Worm (Caenorhabditis elegans) whole organism, L1 larva: Measurements from ENCODE around the gene ptr-24.

Experiments
- C04F5.9 ChIP-seq: sonication (generic microtip); optimal IDR thresholded peaks from 2 replicates; lab custom pipeline; 2016; ENCODE audit warnings: missing genetic modification characterization, missing compliant biosample characterization
- C16A3.4 ChIP-seq: fragments of 150-350 bp; optimal IDR thresholded peaks from 2 replicates; lab custom pipeline; 2014; ENCODE audit warnings: missing biosample characterization, missing genetic modification characterization
- F16B12.6 ChIP-seq: fragments of 150-350 bp; optimal IDR thresholded peaks from 2 replicates; lab custom pipeline; 2014; ENCODE audit warnings: missing biosample characterization, missing genetic modification characterization
- Y116A8C.19 ChIP-seq: sonication (generic microtip); optimal IDR thresholded peaks from 2 replicates; lab custom pipeline; 2016; ENCODE audit warnings: missing compliant biosample characterization, missing genetic modification characterization, borderline replicate concordance
- alr-1 ChIP-seq: fragments of 200-800 bp; sonication (Bioruptor generic); optimal IDR thresholded peaks from 2 replicates; lab custom pipeline; 2018; ENCODE audit warnings: borderline replicate concordance, mild to moderate bottlenecking, missing genetic modification characterization, missing compliant biosample characterization
- aly-2 ChIP-seq: fragments of 150-350 bp; optimal IDR thresholded peaks from 2 replicates; lab custom pipeline; 2014; ENCODE audit warnings: missing biosample characterization, missing genetic modification characterization
- blmp-1 ChIP-seq: fragments of 150-350 bp; optimal IDR thresholded peaks from 2 replicates; lab custom pipeline; 2014; ENCODE audit warnings: missing biosample characterization, missing genetic modification characterization
- ceh-63 ChIP-seq: fragments of 200-800 bp; sonication (Bioruptor generic); optimal IDR thresholded peaks from 2 replicates; lab custom pipeline; 2018; ENCODE audit warnings: mild to moderate bottlenecking, missing genetic modification characterization, missing compliant biosample characterization
- ceh-8 ChIP-seq: fragments of 200-800 bp; sonication (Bioruptor generic); optimal IDR thresholded peaks from 2 replicates; lab custom pipeline; 2018; ENCODE audit warnings: mild to moderate bottlenecking, missing genetic modification characterization, moderate library complexity, missing compliant biosample characterization
- ceh-88 ChIP-seq: fragments of 200-800 bp; sonication (Bioruptor generic); IDR thresholded peaks from 2 replicates; pipeline ENCODE4 v1.3.6; 2022; ENCODE audit warnings: missing genetic modification characterization, missing compliant biosample characterization
- ceh-90 ChIP-seq: sonication (generic microtip); optimal IDR thresholded peaks from 2 replicates; lab custom pipeline; 2016; ENCODE audit warnings: missing genetic modification characterization, missing compliant biosample characterization
- ces-1 ChIP-seq: fragments of 150-350 bp; optimal IDR thresholded peaks from 2 replicates; lab custom pipeline; 2014; ENCODE audit warnings: missing biosample characterization, missing genetic modification reagents, missing genetic modification characterization
- efl-3 ChIP-seq: fragments of 200-800 bp; sonication (Bioruptor generic); optimal IDR thresholded peaks from 2 replicates; lab custom pipeline; 2018; ENCODE audit warnings: mild to moderate bottlenecking, missing genetic modification characterization, missing compliant biosample characterization
- egl-13 ChIP-seq: sonication (generic microtip); optimal IDR thresholded peaks from 2 replicates; lab custom pipeline; 2016; ENCODE audit warnings: missing genotype, missing genetic modification reagents, missing genetic modification characterization, missing compliant biosample characterization
- elt-2 ChIP-seq: sonication (generic microtip); optimal IDR thresholded peaks from 2 replicates; lab custom pipeline; 2016; ENCODE audit warnings: missing genetic modification characterization, mild to moderate bottlenecking, inconsistent platforms, missing compliant biosample characterization, missing genetic modification reagents
- fkh-10 ChIP-seq: sonication (generic microtip); optimal IDR thresholded peaks from 2 replicates; lab custom pipeline; 2017; ENCODE audit warnings: missing biosample characterization, missing genetic modification reagents, missing genetic modification characterization
- irx-1 ChIP-seq: sonication (generic microtip); optimal IDR thresholded peaks from 2 replicates; lab custom pipeline; 2016; ENCODE audit warnings: missing genetic modification characterization, missing compliant biosample characterization
- lin-14 ChIP-seq: fragments of 200-800 bp; sonication (Bioruptor generic); optimal IDR thresholded peaks from 2 replicates; lab custom pipeline; 2018; ENCODE audit warnings: mild to moderate bottlenecking, missing genetic modification characterization, moderate library complexity, missing compliant biosample characterization
- lin-35 ChIP-seq, 2 experiments: fragments of 150-350 bp; optimal IDR thresholded peaks; 2 replicates each; lab custom pipeline; 2014; ENCODE audit warnings: missing biosample characterization in 2 of 2, missing genetic modification characterization in 2 of 2, missing genetic modification reagents in 2 of 2
- lin-39 ChIP-seq: fragments of 150-350 bp; optimal IDR thresholded peaks from 2 replicates; lab custom pipeline; 2014; ENCODE audit warnings: missing biosample characterization, missing genetic modification reagents, missing genetic modification characterization
- lsy-2 ChIP-seq, 2 experiments: fragments of 150-350 bp; optimal IDR thresholded peaks; 2 replicates each; lab custom pipeline; 2014; ENCODE audit warnings: missing biosample characterization in 2 of 2, missing genetic modification characterization in 2 of 2
- mab-9 ChIP-seq: fragments of 200-800 bp; sonication (Bioruptor generic); IDR thresholded peaks from 2 replicates; pipeline ENCODE4 v1.3.6; 2022; ENCODE audit warnings: missing genetic modification reagents, missing genetic modification characterization, missing compliant biosample characterization
- mef-2 ChIP-seq: fragments of 150-350 bp; optimal IDR thresholded peaks from 2 replicates; lab custom pipeline; 2014; ENCODE audit warnings: missing biosample characterization, missing genetic modification characterization
- nhr-11 ChIP-seq: fragments of 150-350 bp; optimal IDR thresholded peaks from 2 replicates; lab custom pipeline; 2014; ENCODE audit warnings: missing biosample characterization, missing genetic modification characterization
- nhr-12 ChIP-seq: sonication (generic microtip); optimal IDR thresholded peaks from 2 replicates; lab custom pipeline; 2017; ENCODE audit warnings: missing biosample characterization, missing genetic modification characterization
- nhr-19 ChIP-seq: fragments of 200-800 bp; sonication (Bioruptor generic); conservative IDR thresholded peaks from 2 replicates; pipeline ENCODE4 v1.3.6; 2022; ENCODE audit warnings: missing genetic modification characterization, missing compliant biosample characterization
- nhr-20 ChIP-seq: sonication (generic microtip); optimal IDR thresholded peaks from 2 replicates; lab custom pipeline; 2016; ENCODE audit warnings: mild to moderate bottlenecking, missing genetic modification characterization, missing compliant biosample characterization
- nhr-28 ChIP-seq: fragments of 150-350 bp; optimal IDR thresholded peaks from 2 replicates; lab custom pipeline; 2014; ENCODE audit warnings: missing biosample characterization, missing genetic modification characterization
- nhr-47 ChIP-seq: sonication (generic microtip); optimal IDR thresholded peaks from 2 replicates; lab custom pipeline; 2016; ENCODE audit warnings: mild to moderate bottlenecking, missing genetic modification characterization, moderate library complexity, missing compliant biosample characterization
- nhr-71 ChIP-seq: sonication (generic microtip); optimal IDR thresholded peaks from 2 replicates; lab custom pipeline; 2016; ENCODE audit warnings: mild to moderate bottlenecking, missing genetic modification characterization, moderate library complexity, missing compliant biosample characterization
- nhr-76 ChIP-seq: sonication (generic microtip); optimal IDR thresholded peaks from 2 replicates; lab custom pipeline; 2017; ENCODE audit warnings: missing biosample characterization, missing genetic modification characterization
- nhr-77 ChIP-seq: fragments of 150-350 bp; optimal IDR thresholded peaks from 2 replicates; lab custom pipeline; 2014; ENCODE audit warnings: missing biosample characterization, missing genetic modification characterization
- nhr-84 ChIP-seq: sonication (generic microtip); optimal IDR thresholded peaks from 2 replicates; lab custom pipeline; 2017; ENCODE audit warnings: missing biosample characterization, missing genetic modification characterization
- nhr-85 ChIP-seq: sonication (generic microtip); peaks from one replicate; lab custom pipeline; 2016; ENCODE audit warnings: missing genetic modification characterization, inconsistent platforms, missing compliant biosample characterization
- nhr-90 ChIP-seq: sonication (generic microtip); optimal IDR thresholded peaks from 2 replicates; lab custom pipeline; 2016; ENCODE audit warnings: mild to moderate bottlenecking, missing genetic modification characterization, missing compliant biosample characterization; ENCODE audit not compliant: poor library complexity
- pag-3 ChIP-seq: sonication (generic microtip); optimal IDR thresholded peaks from 2 replicates; lab custom pipeline; 2017; ENCODE audit warnings: missing genetic modification characterization, mild to moderate bottlenecking, missing compliant biosample characterization, antibody characterized with exemption, borderline replicate concordance; ENCODE audit not compliant: insufficient read depth
- pqm-1 ChIP-seq: sonication (generic microtip); optimal IDR thresholded peaks from 3 replicates; lab custom pipeline; 2017; ENCODE audit warnings: missing biosample characterization, missing genetic modification characterization
- rnt-1 ChIP-seq: sonication (generic microtip); optimal IDR thresholded peaks from 2 replicates; lab custom pipeline; 2016; ENCODE audit warnings: mild to moderate bottlenecking, missing genetic modification characterization, moderate library complexity, missing compliant biosample characterization
- snu-23 ChIP-seq: sonication (generic microtip); optimal IDR thresholded peaks from 2 replicates; lab custom pipeline; 2016; ENCODE audit warnings: missing genetic modification characterization, missing compliant biosample characterization
- sup-37 ChIP-seq: fragments of 200-800 bp; sonication (Bioruptor generic); optimal IDR thresholded peaks from 2 replicates; lab custom pipeline; 2018; ENCODE audit warnings: mild to moderate bottlenecking, missing genetic modification characterization, missing compliant biosample characterization
- tbx-2 ChIP-seq: sonication (generic microtip); optimal IDR thresholded peaks from 2 replicates; lab custom pipeline; 2016; ENCODE audit warnings: missing genetic modification characterization, missing compliant biosample characterization
- tlp-1 ChIP-seq: fragments of 150-350 bp; optimal IDR thresholded peaks from 2 replicates; lab custom pipeline; 2014; ENCODE audit warnings: missing biosample characterization, missing genetic modification characterization
- unc-30 ChIP-seq: sonication (generic microtip); optimal IDR thresholded peaks from 2 replicates; lab custom pipeline; 2017; ENCODE audit warnings: missing biosample characterization, missing genetic modification characterization
- unc-62 ChIP-seq: fragments of 150-350 bp; optimal IDR thresholded peaks from 2 replicates; lab custom pipeline; 2014; ENCODE audit warnings: missing biosample characterization, missing genetic modification reagents, missing genetic modification characterization
- unc-98 ChIP-seq: fragments of 200-800 bp; sonication (Bioruptor generic); IDR thresholded peaks from 2 replicates; pipeline ENCODE4 v1.3.6; 2022; ENCODE audit warnings: missing genetic modification characterization, missing compliant biosample characterization
- vab-15 ChIP-seq: sonication (generic microtip); optimal IDR thresholded peaks from 2 replicates; lab custom pipeline; 2017; ENCODE audit warnings: missing genotype, mild to moderate bottlenecking, missing genetic modification characterization, missing compliant biosample characterization
- zip-4 ChIP-seq: fragments of 200-800 bp; sonication (Bioruptor generic); optimal IDR thresholded peaks from 2 replicates; lab custom pipeline; 2018; ENCODE audit warnings: mild to moderate bottlenecking, missing genetic modification characterization, moderate library complexity, missing compliant biosample characterization
- ztf-11 ChIP-seq, 2 experiments: sonication (generic microtip); optimal IDR thresholded peaks; 2 replicates each; lab custom pipeline; 2016 to 2017; ENCODE audit warnings: missing genetic modification characterization in 2 of 2, missing biosample characterization in 1 of 2, missing compliant biosample characterization in 1 of 2

The ptr-24 gene

ce11 chrX:13325039-13325438, 12.8 kb upstream of the ptr-24 start:
- TF ChIP-seq lin-35 (GFP tag; optimal IDR thresholded peaks at IDR 0.05; lab: Kevin White, UChicago) (no peak), ceh-63 (no peak), blmp-1 (tag; lab: Kevin White, UChicago) (peak; percentile 56), nhr-71 (peak; percentile 1)

DNA sequence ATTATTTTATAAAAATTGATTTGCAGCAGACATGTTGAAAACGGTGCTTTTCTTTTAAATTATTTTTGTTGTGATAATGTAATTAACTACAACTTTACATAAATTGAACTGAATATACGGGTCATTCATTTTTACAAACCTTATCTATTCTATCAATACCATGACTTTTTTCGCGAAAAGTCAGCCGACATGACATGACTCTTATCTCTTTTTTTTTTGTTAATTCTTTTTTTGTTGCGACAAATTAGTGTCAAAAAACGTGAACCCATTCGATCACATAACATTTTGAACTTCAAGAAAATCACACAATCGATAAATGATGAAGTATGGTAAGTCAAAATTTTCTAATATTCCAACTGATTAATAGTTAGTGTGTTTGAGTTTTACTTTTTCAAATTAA, 9.8 kb upstream of the ptr-24 start, which contains the start of gene sir-2.2:
TSS of gene sir-2.2 (plus strand) at position 34 of the 400 bp plus-strand sequence.
- TF ChIP-seq egl-13, result no peak
- peak; percentile 40 for TF ChIP-seq nhr-71
- TF ChIP-seq zip-4 (GFP tag; lab: Kevin White, UChicago), result no peak
- TF ChIP-seq irx-1 (tag; lab: Kevin White, UChicago), result no peak
- no peak for TF ChIP-seq mef-2
- TF ChIP-seq nhr-28 (tag; lab: Kevin White, UChicago), result no peak
- no peak for TF ChIP-seq snu-23 (GFP tag; lab: Kevin White, UChicago)
- no peak for TF ChIP-seq ceh-63
- peak; percentile 9 for TF ChIP-seq blmp-1 (tag; lab: Kevin White, UChicago)
- TF ChIP-seq nhr-47 (tag; lab: Kevin White, UChicago), result no peak
- peak; percentile 58 for TF ChIP-seq nhr-85 (tag; lab: Kevin White, UChicago)
- TF ChIP-seq sup-37 (GFP tag; lab: Kevin White, UChicago), result no peak
- no peak for TF ChIP-seq ztf-11 (tag; optimal IDR thresholded peaks at IDR 0.05; lab: Kevin White, UChicago)
- no peak for TF ChIP-seq nhr-77
- peak; percentile 21 for TF ChIP-seq lin-14 (GFP tag; lab: Kevin White, UChicago)
- TF ChIP-seq nhr-12 (tag; lab: Kevin White, UChicago), result no peak
- TF ChIP-seq efl-3, result no peak
- TF ChIP-seq Y116A8C.19 (tag; lab: Kevin White, UChicago), result no peak
- TF ChIP-seq tlp-1 (tag; lab: Kevin White, UChicago), result no peak
- TF ChIP-seq ces-1 (GFP tag; lab: Kevin White, UChicago), result no peak
- TF ChIP-seq nhr-11 (tag; lab: Kevin White, UChicago), result no peak
- no peak for TF ChIP-seq fkh-10 (GFP tag; lab: Kevin White, UChicago)
- no peak for TF ChIP-seq F16B12.6
- TF ChIP-seq mab-9 (GFP tag; lab: Robert Waterston, UW), result no peak
- TF ChIP-seq vab-15 (tag; lab: Kevin White, UChicago), result no peak
- TF ChIP-seq elt-2 (tag; lab: Kevin White, UChicago), result peak; percentile 57
- TF ChIP-seq lin-35 (GFP tag; optimal IDR thresholded peaks at IDR 0.05; lab: Kevin White, UChicago), result peak in 1 of 2 experiments; percentile 28
- TF ChIP-seq nhr-90, result peak; percentile 32
- TF ChIP-seq ceh-88 (GFP tag; lab: Robert Waterston, UW), result no peak
- TF ChIP-seq ceh-8, result no peak
- TF ChIP-seq nhr-20 (tag; lab: Kevin White, UChicago), result peak; percentile 51

DNA sequence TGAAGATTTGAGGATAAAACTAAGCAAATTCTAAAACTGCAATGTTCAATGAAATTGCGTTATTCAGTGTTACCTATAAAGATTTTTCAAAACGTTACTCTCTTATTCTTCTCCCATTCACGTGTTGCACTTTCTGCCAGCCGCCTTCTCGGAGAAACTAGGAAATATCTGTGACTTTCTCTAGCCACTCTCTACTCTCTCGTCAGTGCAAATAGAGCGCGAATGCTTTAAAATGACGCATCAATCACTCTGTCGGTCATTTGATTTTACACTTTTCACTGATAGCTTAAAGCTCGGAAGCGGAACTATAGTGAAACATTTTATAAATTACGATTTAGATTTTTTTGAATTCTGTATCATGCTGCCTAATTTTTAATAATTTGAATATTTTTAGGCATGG, 9.0 kb upstream of the ptr-24 start:
- TF ChIP-seq C04F5.9 (tag; lab: Kevin White, UChicago) (no peak), F16B12.6 (no peak), unc-98 (GFP tag; lab: Robert Waterston, UW) (0 out of 2 replicates have a peak, but pooled peaks have one; percentile 4), nhr-12 (tag; lab: Kevin White, UChicago) (no peak), Y116A8C.19 (tag; lab: Kevin White, UChicago) (no peak), ces-1 (GFP tag; lab: Kevin White, UChicago) (no peak), nhr-47 (tag; lab: Kevin White, UChicago) (peak; percentile 75), nhr-76 (tag; lab: Kevin White, UChicago) (no peak), lin-14 (GFP tag; lab: Kevin White, UChicago) (peak; percentile 96), alr-1 (tag; lab: Kevin White, UChicago) (no peak), pag-3 (tag; lab: Kevin White, UChicago) (peak; percentile 93), nhr-84 (tag; lab: Kevin White, UChicago) (no peak), nhr-90 (peak; percentile 51), mab-9 (GFP tag; lab: Robert Waterston, UW) (no peak), pqm-1 (tag; lab: Kevin White, UChicago) (no peak), nhr-71 (peak; percentile 96), nhr-19 (GFP tag; lab: Robert Waterston, UW) (peak; percentile 89), tbx-2 (tag; lab: Kevin White, UChicago) (peak; percentile 83), C16A3.4 (peak; percentile 88), nhr-11 (tag; lab: Kevin White, UChicago) (no peak), lsy-2 (tag; optimal IDR thresholded peaks at IDR 0.05; lab: Kevin White, UChicago) (peak; percentile 73 to 89), blmp-1 (tag; lab: Kevin White, UChicago) (peak; percentile 90), lin-39 (tag; lab: Kevin White, UChicago) (peak; percentile 96), lin-35 (GFP tag; optimal IDR thresholded peaks at IDR 0.05; lab: Kevin White, UChicago) (peak; percentile 65 to 83), ceh-90 (tag; lab: Kevin White, UChicago) (no peak), unc-62 (peak; percentile 64), unc-30 (tag; lab: Kevin White, UChicago) (no peak), rnt-1 (tag; lab: Kevin White, UChicago) (peak; percentile 89), aly-2 (tag; lab: Kevin White, UChicago) (no peak)
